Worm (Caenorhabditis elegans): ENCODE data around the gene elt-3.

Gene elt-3

ce11 chrX:13952347-13952746 is 17.7 kb downstream of the elt-3 start:
- TF ChIP-seq flt-1 (GFP tag; IDR thresholded peaks at IDR 0.05) (no peak), aly-1 (tag; optimal IDR thresholded peaks at IDR 0.05) (no peak), tbx-37 (GFP tag; conservative IDR thresholded peaks at IDR 0.05) (no peak), scrt-1 (GFP tag; IDR thresholded peaks at IDR 0.05) (no peak), F13C5.2 (tag; optimal IDR thresholded peaks at IDR 0.05) (no peak), B0310.2 (tag; optimal IDR thresholded peaks at IDR 0.05) (no peak), hnd-1 (tag; optimal IDR thresholded peaks at IDR 0.05) (no peak), pes-1 (GFP tag; IDR thresholded peaks at IDR 0.05) (no peak), tra-4 (tag; optimal IDR thresholded peaks at IDR 0.05) (no peak), hmg-4 (GFP tag; optimal IDR thresholded peaks at IDR 0.05) (no peak)

ce11 chrX:13958451-13958850 is 23.8 kb downstream of the elt-3 start:
- TF ChIP-seq aly-1 (tag; optimal IDR thresholded peaks at IDR 0.05) (no peak), flt-1 (GFP tag; IDR thresholded peaks at IDR 0.05) (no peak), hmg-4 (GFP tag; optimal IDR thresholded peaks at IDR 0.05) (no peak), ama-1 (optimal IDR thresholded peaks at IDR 0.05) (no peak), ceh-13 (GFP tag; optimal IDR thresholded peaks at IDR 0.05) (no peak), sea-1 (GFP tag; conservative IDR thresholded peaks at IDR 0.05) (no peak), tbx-11 (GFP tag; IDR thresholded peaks at IDR 0.05) (no peak), hnd-1 (tag; optimal IDR thresholded peaks at IDR 0.05) (no peak), scrt-1 (GFP tag; IDR thresholded peaks at IDR 0.05) (no peak), ets-7 (tag; optimal IDR thresholded peaks at IDR 0.05) (no peak), ceh-36 (tag; optimal IDR thresholded peaks at IDR 0.05) (no peak), tra-4 (tag; optimal IDR thresholded peaks at IDR 0.05) (no peak), hmbx-1 (tag; optimal IDR thresholded peaks at IDR 0.05) (no peak), F13C5.2 (tag; optimal IDR thresholded peaks at IDR 0.05) (no peak), pes-1 (GFP tag; IDR thresholded peaks at IDR 0.05) (no peak), tbx-37 (GFP tag; conservative IDR thresholded peaks at IDR 0.05) (no peak), B0310.2 (tag; optimal IDR thresholded peaks at IDR 0.05) (no peak)

- TF ChIP-seq scrt-1 (GFP tag; IDR thresholded peaks at IDR 0.05) (no peak), tra-4 (tag; optimal IDR thresholded peaks at IDR 0.05) (no peak), F13C5.2 (tag; optimal IDR thresholded peaks at IDR 0.05) (no peak), tbx-37 (GFP tag; conservative IDR thresholded peaks at IDR 0.05) (no peak), ceh-36 (tag; optimal IDR thresholded peaks at IDR 0.05) (no peak), hmg-4 (GFP tag; optimal IDR thresholded peaks at IDR 0.05) (no peak), flt-1 (GFP tag; IDR thresholded peaks at IDR 0.05) (no peak), B0310.2 (tag; optimal IDR thresholded peaks at IDR 0.05) (no peak), sea-1 (GFP tag; conservative IDR thresholded peaks at IDR 0.05) (no peak), tbx-11 (GFP tag; IDR thresholded peaks at IDR 0.05) (no peak), hnd-1 (tag; optimal IDR thresholded peaks at IDR 0.05) (no peak), ama-1 (optimal IDR thresholded peaks at IDR 0.05) (no peak), ets-7 (tag; optimal IDR thresholded peaks at IDR 0.05) (no peak), pes-1 (GFP tag; IDR thresholded peaks at IDR 0.05) (no peak), hmbx-1 (tag; optimal IDR thresholded peaks at IDR 0.05) (no peak), aly-1 (tag; optimal IDR thresholded peaks at IDR 0.05) (no peak), ceh-13 (GFP tag; optimal IDR thresholded peaks at IDR 0.05) (no peak)
These were observed 24.7 kb downstream of the elt-3 start for ce11 chrX:13959383-13959782.

ce11 chrX:13959849-13960248 is 25.2 kb downstream of the elt-3 start, which contains the start of gene syx-2:
TSS of gene syx-2 (plus strand) at chrX:13960149.
- no peak for TF ChIP-seq B0310.2 (tag; optimal IDR thresholded peaks at IDR 0.05)
- TF ChIP-seq sea-1 (GFP tag; conservative IDR thresholded peaks at IDR 0.05), result no peak
- no peak for TF ChIP-seq tbx-37 (GFP tag; conservative IDR thresholded peaks at IDR 0.05)
- TF ChIP-seq F13C5.2 (tag; optimal IDR thresholded peaks at IDR 0.05), result no peak
- TF ChIP-seq tra-4 (tag; optimal IDR thresholded peaks at IDR 0.05), result no peak
- no peak for TF ChIP-seq flt-1 (GFP tag; IDR thresholded peaks at IDR 0.05)
- no peak for TF ChIP-seq ets-7 (tag; optimal IDR thresholded peaks at IDR 0.05)
- TF ChIP-seq aly-1 (tag; optimal IDR thresholded peaks at IDR 0.05), result no peak
- no peak for TF ChIP-seq hmbx-1 (tag; optimal IDR thresholded peaks at IDR 0.05)
- TF ChIP-seq ceh-36 (tag; optimal IDR thresholded peaks at IDR 0.05), result no peak
- TF ChIP-seq hmg-4 (GFP tag; optimal IDR thresholded peaks at IDR 0.05), result no peak
- TF ChIP-seq tbx-11 (GFP tag; IDR thresholded peaks at IDR 0.05), result no peak
- no peak for TF ChIP-seq ama-1 (optimal IDR thresholded peaks at IDR 0.05)
- TF ChIP-seq ceh-13 (GFP tag; optimal IDR thresholded peaks at IDR 0.05), result no peak
- no peak for TF ChIP-seq pes-1 (GFP tag; IDR thresholded peaks at IDR 0.05)
- TF ChIP-seq scrt-1 (GFP tag; IDR thresholded peaks at IDR 0.05), result no peak
- TF ChIP-seq hnd-1 (tag; optimal IDR thresholded peaks at IDR 0.05), result no peak

- TF ChIP-seq ceh-36 (tag; optimal IDR thresholded peaks at IDR 0.05) (no peak), pes-1 (GFP tag; IDR thresholded peaks at IDR 0.05) (no peak), aly-1 (tag; optimal IDR thresholded peaks at IDR 0.05) (no peak), hnd-1 (tag; optimal IDR thresholded peaks at IDR 0.05) (no peak), hmbx-1 (tag; optimal IDR thresholded peaks at IDR 0.05) (no peak), hmg-4 (GFP tag; optimal IDR thresholded peaks at IDR 0.05) (no peak), tra-4 (tag; optimal IDR thresholded peaks at IDR 0.05) (no peak)
These were observed 28.5 kb downstream of the elt-3 start, which contains the start of gene F48F7.3 for ce11 chrX:13963203-13963602. TSS of gene F48F7.3 (plus strand) at chrX:13963503.

DNA sequence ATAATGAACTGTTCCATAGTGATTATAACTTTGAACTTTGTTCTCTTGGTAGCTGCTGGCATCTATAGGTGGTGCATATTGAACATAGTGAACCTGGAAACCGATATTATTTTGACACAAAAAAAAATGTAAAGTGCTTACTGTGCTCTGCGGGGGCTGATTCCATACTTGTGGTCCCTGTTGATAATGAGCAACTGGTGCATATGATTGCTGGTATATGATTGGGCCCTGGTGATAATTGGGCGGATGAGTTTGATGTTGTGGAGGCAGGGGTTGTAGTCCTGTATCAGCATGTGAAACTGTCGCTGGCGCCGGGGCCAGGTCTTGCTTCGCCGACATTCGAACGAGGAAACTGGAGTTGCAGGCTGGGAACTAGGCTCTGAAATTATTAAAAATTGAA is 33.6 kb downstream of the elt-3 start, which contains the start of gene pqn-39:
Gene pqn-39 (minus strand): TSS at position 385 of the 400 bp plus-strand sequence.
- TF ChIP-seq ama-1 (optimal IDR thresholded peaks at IDR 0.05), result no peak
- no peak for TF ChIP-seq hmbx-1 (tag; optimal IDR thresholded peaks at IDR 0.05)
- no peak for TF ChIP-seq pes-1 (GFP tag; IDR thresholded peaks at IDR 0.05)
- TF ChIP-seq flt-1 (GFP tag; IDR thresholded peaks at IDR 0.05), result no peak
- no peak for TF ChIP-seq ceh-36 (tag; optimal IDR thresholded peaks at IDR 0.05)
- TF ChIP-seq hnd-1 (tag; optimal IDR thresholded peaks at IDR 0.05), result no peak

DNA sequence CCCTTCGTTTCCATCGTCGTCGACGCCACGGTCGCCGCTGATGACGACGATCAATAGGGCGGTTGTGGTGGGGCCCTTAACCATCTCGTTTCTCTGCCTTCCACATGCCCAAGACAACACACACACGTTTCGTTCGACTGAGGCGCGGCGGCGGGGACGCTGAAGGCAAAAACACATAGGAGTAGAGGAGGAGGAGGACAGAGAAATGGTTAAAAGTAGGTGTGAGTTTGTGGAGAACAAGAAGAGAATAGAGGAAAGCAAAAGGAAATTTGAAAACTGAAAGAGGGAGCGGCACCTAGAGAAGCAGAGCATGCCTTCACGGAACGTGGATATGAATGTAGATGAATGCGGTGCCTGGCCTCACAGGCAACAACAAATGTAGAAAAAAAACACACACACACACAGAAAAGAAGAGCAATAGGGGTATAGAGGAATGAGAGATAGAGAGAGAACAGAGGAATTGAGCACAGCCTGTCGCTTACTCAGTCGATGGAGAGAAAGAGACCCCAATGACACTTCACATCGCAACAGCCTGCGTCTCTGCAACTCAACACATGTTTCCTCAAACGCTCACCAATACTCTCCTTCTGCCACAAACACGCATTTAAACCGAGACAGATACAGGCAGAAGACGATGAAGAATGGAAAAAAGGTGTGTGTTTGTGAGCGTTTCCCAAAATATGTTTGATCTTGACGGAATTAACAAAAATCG is 34.7 kb downstream of the elt-3 start:
- TF ChIP-seq hmg-4 (GFP tag; optimal IDR thresholded peaks at IDR 0.05) (peak; percentile 74), tbx-37 (GFP tag; conservative IDR thresholded peaks at IDR 0.05) (0 out of 2 replicates have a peak, but pooled peaks have one; percentile 7), ama-1 (optimal IDR thresholded peaks at IDR 0.05) (no peak)

All from whole organism, early embryonic.